Worm (Caenorhabditis elegans): ENCODE measurements around the gene flp-6.
"Not testable (repeated sequence)": the region's sequence is repeated elsewhere in the genome, so short reads cannot be mapped to it uniquely, and the experiment has no call there.

ce11 chrV:9439315-9440002, 32.3 kb upstream of the flp-6 start, which contains the start of gene Y54B9A.1:
- TF ChIP-seq aly-2, pqm-1 (tag; optimal IDR thresholded peaks at IDR 0.05): not testable (repeated sequence)
